Comparison of ENCODE assay signal across 1 fruit fly cellular context in genomic region chrX:15697581-15698208, dm6.
A peak's percentile ranks its signal among the peaks of the same experiment; 100 is the strongest.
TF ChIP-seq lines count a peak whose summit lies in the region.

No protein-coding gene starts in this region.

TF ChIP-seq in whole organism, embryonic, 481 proteins besides CTCF, POLR2A, EP300 and RAD21 (continued from another document and continues in another):
- TF ChIP-seq CG13424 (tag; optimal IDR thresholded peaks at IDR 0.05; lab: Kevin White, UChicago) (peak; percentile 91), wek (GFP tag; optimal IDR thresholded peaks at IDR 0.05; lab: Kevin White, UChicago) (no peak), cwo (GFP tag; optimal IDR thresholded peaks at IDR 0.05; lab: Kevin White, UChicago) (peak; percentile 94), z (GFP tag; IDR thresholded peaks at IDR 0.05; lab: Robert Waterston, UW) (0 out of 3 replicates have a peak, but pooled peaks have one; percentile 19), Chrac-16 (GFP tag; optimal IDR thresholded peaks at IDR 0.05; lab: Kevin White, UChicago) (peak; percentile 88), CG15011 (GFP tag; optimal IDR thresholded peaks at IDR 0.05; lab: Kevin White, UChicago) (peak; percentile 89), so (GFP tag; IDR thresholded peaks at IDR 0.05; lab: Robert Waterston, UW) (peak; percentile 85), ase (GFP tag; IDR thresholded peaks at IDR 0.05; lab: Robert Waterston, UW) (peak; percentile 93), Fer3 (tag; optimal IDR thresholded peaks at IDR 0.05; lab: Kevin White, UChicago) (peak; percentile 95), lab (GFP tag; optimal IDR thresholded peaks at IDR 0.05; lab: Kevin White, UChicago) (peak; percentile 98), B-H1 (GFP tag; IDR thresholded peaks at IDR 0.05; lab: Robert Waterston, UW) (peak; percentile 91), pho (GFP tag; optimal IDR thresholded peaks at IDR 0.05; lab: Kevin White, UChicago) (peak; percentile 61), CG4820 (GFP tag; optimal IDR thresholded peaks at IDR 0.05; lab: Kevin White, UChicago) (peak; percentile 89), her (GFP tag; optimal IDR thresholded peaks at IDR 0.05; lab: Kevin White, UChicago) (no peak), CG34224 (GFP tag; IDR thresholded peaks at IDR 0.05; lab: Robert Waterston, UW; ENCODE audit: partially characterized antibody) (no peak; the same call in 2 of the 3 replicates), CG2889 (GFP tag; IDR thresholded peaks at IDR 0.05; lab: Robert Waterston, UW) (peak; percentile 82; the same call in 2 of the 3 replicates), Hand (GFP tag; optimal IDR thresholded peaks at IDR 0.05; lab: Kevin White, UChicago) (peak; percentile 81), CG10366 (GFP tag; IDR thresholded peaks at IDR 0.05; lab: Robert Waterston, UW) (peak; percentile 92), CG11560 (tag; IDR thresholded peaks at IDR 0.05; lab: Robert Waterston, UW) (peak; percentile 85), grau (tag; optimal IDR thresholded peaks at IDR 0.05; lab: Kevin White, UChicago) (peak; percentile 92), klu (GFP tag; IDR thresholded peaks at IDR 0.05; lab: Robert Waterston, UW) (peak; percentile 94), gt (GFP tag; IDR thresholded peaks at IDR 0.05; lab: Robert Waterston, UW) (peak; percentile 80), Usf (GFP tag; optimal IDR thresholded peaks at IDR 0.05; lab: Kevin White, UChicago) (peak; percentile 77), CG10543 (GFP tag; optimal IDR thresholded peaks at IDR 0.05; lab: Kevin White, UChicago) (peak; percentile 97), trh (GFP tag; optimal IDR thresholded peaks at IDR 0.05; lab: Kevin White, UChicago) (peak; percentile 89), CG12104 (GFP tag; optimal IDR thresholded peaks at IDR 0.05; lab: Kevin White, UChicago) (peak; percentile 88), CG11398 (GFP tag; optimal IDR thresholded peaks at IDR 0.05; lab: Kevin White, UChicago) (no peak), br (optimal IDR thresholded peaks at IDR 0.05; lab: Kevin White, UChicago) (no peak), B-H2 (GFP tag; optimal IDR thresholded peaks at IDR 0.05; lab: Kevin White, UChicago) (peak; percentile 92), CG32767 (GFP tag; IDR thresholded peaks at IDR 0.05; lab: Robert Waterston, UW) (peak; percentile 84), CG14710 (tag; optimal IDR thresholded peaks at IDR 0.05; lab: Kevin White, UChicago) (peak; percentile 88), CG3838 (GFP tag; optimal IDR thresholded peaks at IDR 0.05; lab: Kevin White, UChicago) (peak; percentile 47), dimm (GFP tag; IDR thresholded peaks at IDR 0.05; lab: Robert Waterston, UW) (peak; percentile 85), sens-2 (GFP tag; IDR thresholded peaks at IDR 0.05; lab: Robert Waterston, UW) (peak; percentile 89), pan (optimal IDR thresholded peaks at IDR 0.05; lab: Kevin White, UChicago) (no peak), pan (GFP tag; optimal IDR thresholded peaks at IDR 0.05 in 1 of 2, IDR thresholded peaks at IDR 0.05 in 1 of 2) (peak in 1 of 2 experiments; percentile 96), gfzf (GFP tag; optimal IDR thresholded peaks at IDR 0.05; lab: Kevin White, UChicago) (no peak), cad (GFP tag; optimal IDR thresholded peaks at IDR 0.05; lab: Kevin White, UChicago) (no peak), cas (GFP tag; IDR thresholded peaks at IDR 0.05; lab: Robert Waterston, UW) (peak; percentile 92), CG9727 (GFP tag; optimal IDR thresholded peaks at IDR 0.05; lab: Kevin White, UChicago) (peak; percentile 92), CG1024 (GFP tag; IDR thresholded peaks at IDR 0.05; lab: Robert Waterston, UW) (peak; percentile 85), Jarid2 (GFP tag; optimal IDR thresholded peaks at IDR 0.05; lab: Kevin White, UChicago) (peak; percentile 68), Atf-2 (GFP tag; optimal IDR thresholded peaks at IDR 0.05; lab: Kevin White, UChicago) (no peak), aop (GFP tag; IDR thresholded peaks at IDR 0.05; lab: Robert Waterston, UW) (peak; percentile 70), ERR (GFP tag; optimal IDR thresholded peaks at IDR 0.05; lab: Kevin White, UChicago) (peak; percentile 21), Side (GFP tag; optimal IDR thresholded peaks at IDR 0.05; lab: Kevin White, UChicago) (peak; percentile 51), CG2129 (GFP tag; IDR thresholded peaks at IDR 0.05; lab: Robert Waterston, UW; ENCODE audit: partially characterized antibody) (no peak), ab (GFP tag; optimal IDR thresholded peaks at IDR 0.05; lab: Kevin White, UChicago) (peak; percentile 24), vvl (GFP tag; IDR thresholded peaks at IDR 0.05; lab: Robert Waterston, UW) (peak; percentile 97), psq (GFP tag; optimal IDR thresholded peaks at IDR 0.05; lab: Kevin White, UChicago) (peak; percentile 63), lilli (GFP tag; optimal IDR thresholded peaks at IDR 0.05; lab: Kevin White, UChicago) (peak; percentile 86), gsb-n (tag; optimal IDR thresholded peaks at IDR 0.05; lab: Kevin White, UChicago) (peak; percentile 81), CG10979 (tag; optimal IDR thresholded peaks at IDR 0.05; lab: Kevin White, UChicago) (peak; percentile 89), bab2 (GFP tag; optimal IDR thresholded peaks at IDR 0.05; lab: Kevin White, UChicago) (peak; percentile 60), pb (GFP tag; optimal IDR thresholded peaks at IDR 0.05; lab: Kevin White, UChicago) (no peak), Nf-YC (tag; optimal IDR thresholded peaks at IDR 0.05; lab: Kevin White, UChicago) (peak; percentile 76), CG13894 (tag; optimal IDR thresholded peaks at IDR 0.05; lab: Kevin White, UChicago) (peak; percentile 96), MTF-1 (GFP tag; optimal IDR thresholded peaks at IDR 0.05; lab: Kevin White, UChicago; ENCODE audit: borderline replicate concordance) (peak; percentile 85), ind (GFP tag; optimal IDR thresholded peaks at IDR 0.05; lab: Kevin White, UChicago) (peak; percentile 94), dan (GFP tag; IDR thresholded peaks at IDR 0.05; lab: Robert Waterston, UW) (peak; percentile 75), CG4328 (GFP tag; optimal IDR thresholded peaks at IDR 0.05; lab: Kevin White, UChicago) (peak; percentile 83), ken (GFP tag; IDR thresholded peaks at IDR 0.05; lab: Robert Waterston, UW) (peak; percentile 94), TFAM (GFP tag; optimal IDR thresholded peaks at IDR 0.05; lab: Kevin White, UChicago) (no peak), Hsf (GFP tag; optimal IDR thresholded peaks at IDR 0.05; lab: Kevin White, UChicago) (peak; percentile 84), Neu2 (GFP tag; optimal IDR thresholded peaks at IDR 0.05; lab: Kevin White, UChicago; ENCODE audit: borderline replicate concordance) (no peak), mld (GFP tag; IDR thresholded peaks at IDR 0.05; lab: Robert Waterston, UW; ENCODE audit: partially characterized antibody) (no peak), CG15073 (GFP tag; optimal IDR thresholded peaks at IDR 0.05; lab: Kevin White, UChicago) (peak; percentile 43), CG1603 (tag; optimal IDR thresholded peaks at IDR 0.05; lab: Kevin White, UChicago) (peak; percentile 88), Fer1 (GFP tag; optimal IDR thresholded peaks at IDR 0.05; lab: Kevin White, UChicago) (peak; percentile 96), CG8944 (GFP tag; optimal IDR thresholded peaks at IDR 0.05; lab: Kevin White, UChicago) (peak; percentile 14), dpn (GFP tag; optimal IDR thresholded peaks at IDR 0.05; lab: Kevin White, UChicago) (peak; percentile 68 to 91), NC2α (GFP tag; optimal IDR thresholded peaks at IDR 0.05; lab: Kevin White, UChicago) (no peak), ci (GFP tag; IDR thresholded peaks at IDR 0.05; lab: Robert Waterston, UW) (peak; percentile 88), nmo (GFP tag; optimal IDR thresholded peaks at IDR 0.05; lab: Kevin White, UChicago) (peak; percentile 89), Six4 (GFP tag; optimal IDR thresholded peaks at IDR 0.05; lab: Kevin White, UChicago) (peak; percentile 84), Ptx1 (GFP tag; IDR thresholded peaks at IDR 0.05; lab: Robert Waterston, UW) (peak; percentile 95), CG10274 (GFP tag; optimal IDR thresholded peaks at IDR 0.05; lab: Kevin White, UChicago) (peak; percentile 74), CG9215 (GFP tag; IDR thresholded peaks at IDR 0.05; lab: Robert Waterston, UW) (peak; percentile 89), Awh (GFP tag; IDR thresholded peaks at IDR 0.05; lab: Robert Waterston, UW) (peak; percentile 81), CG11093 (GFP tag; IDR thresholded peaks at IDR 0.05; lab: Robert Waterston, UW) (peak; percentile 87), CG9797 (GFP tag; optimal IDR thresholded peaks at IDR 0.05; lab: Kevin White, UChicago) (no peak), GATAe (GFP tag; conservative IDR thresholded peaks at IDR 0.05; lab: Robert Waterston, UW) (peak; percentile 80), chm (GFP tag; IDR thresholded peaks at IDR 0.05; lab: Robert Waterston, UW) (peak; percentile 92), NfI (GFP tag; optimal IDR thresholded peaks at IDR 0.05; lab: Kevin White, UChicago) (peak; percentile 90), CG9437 (GFP tag; optimal IDR thresholded peaks at IDR 0.05; lab: Kevin White, UChicago) (peak; percentile 77), CG17829 (tag; optimal IDR thresholded peaks at IDR 0.05; lab: Kevin White, UChicago) (peak; percentile 89), ems (GFP tag; optimal IDR thresholded peaks at IDR 0.05; lab: Kevin White, UChicago) (peak; percentile 82), lbe (GFP tag; optimal IDR thresholded peaks at IDR 0.05; lab: Kevin White, UChicago) (peak; percentile 66), Hr39 (optimal IDR thresholded peaks at IDR 0.05; lab: Kevin White, UChicago) (no peak), kni (GFP tag; optimal IDR thresholded peaks at IDR 0.05; lab: Kevin White, UChicago) (no peak), Spps (tag; optimal IDR thresholded peaks at IDR 0.05; lab: Kevin White, UChicago) (peak; percentile 82), CG11723 (GFP tag; optimal IDR thresholded peaks at IDR 0.05; lab: Kevin White, UChicago) (peak; percentile 81), pros (GFP tag; optimal IDR thresholded peaks at IDR 0.05; lab: Kevin White, UChicago) (peak; percentile 7), Elba2 (GFP tag; optimal IDR thresholded peaks at IDR 0.05; lab: Kevin White, UChicago) (no peak), CG7987 (GFP tag; optimal IDR thresholded peaks at IDR 0.05; lab: Kevin White, UChicago) (peak; percentile 83), CHES-1-like (GFP tag; optimal IDR thresholded peaks at IDR 0.05; lab: Kevin White, UChicago) (no peak), eyg (GFP tag; optimal IDR thresholded peaks at IDR 0.05; lab: Kevin White, UChicago) (no peak), CG18619 (GFP tag; optimal IDR thresholded peaks at IDR 0.05; lab: Kevin White, UChicago) (peak; percentile 87), CG9932 (GFP tag; IDR thresholded peaks at IDR 0.05; lab: Robert Waterston, UW) (peak; percentile 97), ham (GFP tag; IDR thresholded peaks at IDR 0.05; lab: Robert Waterston, UW) (peak; percentile 88), CG6272 (GFP tag; IDR thresholded peaks at IDR 0.05; lab: Robert Waterston, UW) (peak; percentile 89), CG15601 (tag; optimal IDR thresholded peaks at IDR 0.05; lab: Kevin White, UChicago) (peak; percentile 96), croc (GFP tag; conservative IDR thresholded peaks at IDR 0.05; lab: Robert Waterston, UW) (peak; percentile 89), Ravus (GFP tag; IDR thresholded peaks at IDR 0.05; lab: Robert Waterston, UW) (peak; percentile 81), CG7271 (tag; optimal IDR thresholded peaks at IDR 0.05; lab: Kevin White, UChicago) (peak; percentile 79), Trl (optimal IDR thresholded peaks at IDR 0.05; lab: Kevin White, UChicago) (no peak), Trl (GFP tag; optimal IDR thresholded peaks at IDR 0.05; lab: Kevin White, UChicago) (peak; percentile 58), insv (GFP tag; optimal IDR thresholded peaks at IDR 0.05; lab: Kevin White, UChicago) (no peak), CG31388 (GFP tag; optimal IDR thresholded peaks at IDR 0.05; lab: Kevin White, UChicago) (peak; percentile 80), CG8359 (GFP tag; optimal IDR thresholded peaks at IDR 0.05; lab: Kevin White, UChicago; ENCODE audit: borderline replicate concordance) (peak; percentile 82), fu2 (GFP tag; optimal IDR thresholded peaks at IDR 0.05; lab: Kevin White, UChicago) (no peak), CkIIα-i1 (GFP tag; IDR thresholded peaks at IDR 0.05; lab: Robert Waterston, UW) (peak; percentile 30; the same call in 1 of the 2 replicates), C15 (GFP tag; IDR thresholded peaks at IDR 0.05; lab: Robert Waterston, UW) (peak; percentile 90), HLHmδ (GFP tag; optimal IDR thresholded peaks at IDR 0.05; lab: Kevin White, UChicago) (no peak), CG3726 (GFP tag; IDR thresholded peaks at IDR 0.05; lab: Robert Waterston, UW) (peak; percentile 86), usp (GFP tag; optimal IDR thresholded peaks at IDR 0.05; lab: Kevin White, UChicago) (no peak), CG6813 (GFP tag; optimal IDR thresholded peaks at IDR 0.05; lab: Kevin White, UChicago) (peak; percentile 87), MBD-R2 (GFP tag; IDR thresholded peaks at IDR 0.05; lab: Robert Waterston, UW) (peak; percentile 87), Doc2 (GFP tag; IDR thresholded peaks at IDR 0.05; lab: Robert Waterston, UW) (peak; percentile 71), knrl (GFP tag; IDR thresholded peaks at IDR 0.05; lab: Robert Waterston, UW; ENCODE audit: partially characterized antibody) (peak; percentile 41; the same call in 2 of the 3 replicates), fru (optimal IDR thresholded peaks at IDR 0.05; lab: Kevin White, UChicago) (no peak), chn (GFP tag; optimal IDR thresholded peaks at IDR 0.05; lab: Kevin White, UChicago) (peak; percentile 87), Bgb (GFP tag; IDR thresholded peaks at IDR 0.05; lab: Robert Waterston, UW; ENCODE audit: partially characterized antibody) (peak; percentile 19; the same call in 1 of the 2 replicates), Adf1 (GFP tag; IDR thresholded peaks at IDR 0.05; lab: Robert Waterston, UW) (peak; percentile 75), CG11456 (GFP tag; IDR thresholded peaks at IDR 0.05; lab: Robert Waterston, UW) (peak; percentile 93), hbn (GFP tag; IDR thresholded peaks at IDR 0.05; lab: Robert Waterston, UW; ENCODE audit: partially characterized antibody) (no peak), Ets65A (GFP tag; lab: Kevin White, UChicago) (peak; percentile 95), CG7372 (GFP tag; IDR thresholded peaks at IDR 0.05; lab: Robert Waterston, UW) (peak; percentile 92), ssp (GFP tag; IDR thresholded peaks at IDR 0.05; lab: Robert Waterston, UW) (peak; percentile 84), jing (GFP tag; optimal IDR thresholded peaks at IDR 0.05; lab: Kevin White, UChicago) (peak; percentile 76), CG16813 (GFP tag; IDR thresholded peaks at IDR 0.05; lab: Robert Waterston, UW; ENCODE audit: partially characterized antibody) (no peak), CG8281 (tag; optimal IDR thresholded peaks at IDR 0.05; lab: Kevin White, UChicago) (peak; percentile 81)
